Worm (Caenorhabditis elegans) whole organism, L2 larva: Measurements from ENCODE around the gene angl-1.
A peak's percentile ranks its signal among the peaks of the same experiment; 100 is the strongest.
"Not testable (repeated sequence)": the region's sequence is repeated elsewhere in the genome, so short reads cannot be mapped to it uniquely, and the experiment has no call there.

Experiments used
- C34F6.9 ChIP-seq: fragments of 150-350 bp; optimal IDR thresholded peaks from 2 replicates; lab custom pipeline; 2014; ENCODE audit warnings: missing biosample characterization, missing genetic modification characterization
- F13H6.1 ChIP-seq: sonication (generic microtip); optimal IDR thresholded peaks from 2 replicates; lab custom pipeline; 2016; ENCODE audit warnings: missing genetic modification characterization, missing compliant biosample characterization
- R02D3.7 ChIP-seq: fragments of 150-350 bp; optimal IDR thresholded peaks from 2 replicates; lab custom pipeline; 2014; ENCODE audit warnings: missing biosample characterization, missing genetic modification characterization
- Y55F3AM.14 ChIP-seq: fragments of 200-800 bp; sonication (Bioruptor generic); optimal IDR thresholded peaks from 2 replicates; lab custom pipeline; 2018; ENCODE audit warnings: mild to moderate bottlenecking, missing genetic modification characterization, missing compliant biosample characterization
- ZK546.5 ChIP-seq: sonication (generic microtip); optimal IDR thresholded peaks from 2 replicates; lab custom pipeline; 2017; ENCODE audit warnings: missing biosample characterization, missing genetic modification characterization
- alr-1 ChIP-seq: fragments of 150-350 bp; optimal IDR thresholded peaks from 2 replicates; lab custom pipeline; 2014; ENCODE audit warnings: missing biosample characterization, missing genetic modification characterization
- aly-2 ChIP-seq: fragments of 150-350 bp; optimal IDR thresholded peaks from 2 replicates; lab custom pipeline; 2014; ENCODE audit warnings: missing biosample characterization, missing genetic modification characterization
- ama-1 ChIP-seq: fragments of 150-350 bp; optimal IDR thresholded peaks from 2 replicates; lab custom pipeline; 2018; ENCODE audit warnings: inconsistent platforms
- blmp-1 ChIP-seq: sonication (generic microtip); optimal IDR thresholded peaks from 2 replicates; lab custom pipeline; 2017; ENCODE audit warnings: missing genetic modification characterization, mild to moderate bottlenecking, missing compliant biosample characterization, antibody characterized with exemption, moderate library complexity; ENCODE audit not compliant: insufficient read depth
- ceh-16 ChIP-seq: fragments of 150-350 bp; optimal IDR thresholded peaks from 2 replicates; lab custom pipeline; 2014; ENCODE audit warnings: missing biosample characterization, missing genetic modification characterization
- ceh-82 ChIP-seq: fragments of 150-350 bp; optimal IDR thresholded peaks from 2 replicates; lab custom pipeline; 2014; ENCODE audit warnings: missing biosample characterization, missing genetic modification characterization
- crh-2 ChIP-seq: sonication (generic microtip); optimal IDR thresholded peaks from 2 replicates; lab custom pipeline; 2017; ENCODE audit warnings: missing biosample characterization, missing genetic modification characterization
- dmd-4 ChIP-seq: sonication (generic microtip); optimal IDR thresholded peaks from 2 replicates; lab custom pipeline; 2017; ENCODE audit warnings: missing biosample characterization, missing genetic modification characterization
- egl-27 ChIP-seq: sonication (generic microtip); optimal IDR thresholded peaks from 3 replicates; lab custom pipeline; 2017; ENCODE audit warnings: missing biosample characterization, missing genetic modification reagents, missing genetic modification characterization
- elt-1 ChIP-seq: fragments of 150-350 bp; optimal IDR thresholded peaks from 2 replicates; lab custom pipeline; 2014; ENCODE audit warnings: missing biosample characterization, missing genetic modification characterization
- elt-3 ChIP-seq: sonication (generic microtip); optimal IDR thresholded peaks from 2 replicates; lab custom pipeline; 2017; ENCODE audit warnings: missing biosample characterization, missing genetic modification characterization
- fos-1 ChIP-seq: fragments of 150-350 bp; optimal IDR thresholded peaks from 2 replicates; lab custom pipeline; 2014; ENCODE audit warnings: missing biosample characterization, missing genetic modification characterization
- gmeb-1 ChIP-seq: fragments of 150-350 bp; optimal IDR thresholded peaks from 2 replicates; lab custom pipeline; 2014; ENCODE audit warnings: missing biosample characterization, missing genetic modification characterization
- lin-11 ChIP-seq: fragments of 150-350 bp; sonication (generic microtip); optimal IDR thresholded peaks from 2 replicates; lab custom pipeline; 2014; ENCODE audit warnings: missing biosample characterization, missing genetic modification characterization, inconsistent platforms, mixed read lengths
- lin-13 ChIP-seq: fragments of 150-350 bp; optimal IDR thresholded peaks from 2 replicates; lab custom pipeline; 2014; ENCODE audit warnings: missing biosample characterization, missing genetic modification reagents, missing genetic modification characterization
- lin-39 ChIP-seq: fragments of 150-350 bp; optimal IDR thresholded peaks from 2 replicates; lab custom pipeline; 2014; ENCODE audit warnings: missing biosample characterization, missing genetic modification reagents, missing genetic modification characterization
- lsy-2 ChIP-seq, 2 experiments: fragments of 150-350 bp in 1 of 2; sonication (generic microtip) in 1 of 2; optimal IDR thresholded peaks; 2 replicates each; lab custom pipeline; 2014 to 2017; ENCODE audit warnings: missing biosample characterization in 2 of 2, missing genetic modification characterization in 2 of 2
- mab-5 ChIP-seq: fragments of 150-350 bp; optimal IDR thresholded peaks from 2 replicates; lab custom pipeline; 2014; ENCODE audit warnings: missing biosample characterization, missing genetic modification characterization
- mbf-1 ChIP-seq: sonication (generic microtip); optimal IDR thresholded peaks from 2 replicates; lab custom pipeline; 2017; ENCODE audit warnings: missing biosample characterization, missing genetic modification characterization
- mdl-1 ChIP-seq, 2 experiments: fragments of 150-350 bp in 1 of 2; sonication (generic microtip) in 1 of 2; optimal IDR thresholded peaks; 2 replicates each; lab custom pipeline; 2017; ENCODE audit warnings: missing biosample characterization in 2 of 2, missing genetic modification characterization in 2 of 2
- nhr-10 ChIP-seq: sonication (generic microtip); optimal IDR thresholded peaks from 2 replicates; lab custom pipeline; 2017; ENCODE audit warnings: missing biosample characterization, missing genetic modification characterization
- nhr-11 ChIP-seq: fragments of 150-350 bp; optimal IDR thresholded peaks from 2 replicates; lab custom pipeline; 2014; ENCODE audit warnings: missing biosample characterization, missing genetic modification characterization
- nhr-12 ChIP-seq: fragments of 150-350 bp; optimal IDR thresholded peaks from 2 replicates; lab custom pipeline; 2014; ENCODE audit warnings: missing biosample characterization, missing genetic modification characterization
- nhr-129 ChIP-seq: fragments of 150-350 bp; optimal IDR thresholded peaks from 2 replicates; lab custom pipeline; 2014; ENCODE audit warnings: missing biosample characterization, missing genetic modification characterization
- nhr-21 ChIP-seq: fragments of 150-350 bp; optimal IDR thresholded peaks from 2 replicates; lab custom pipeline; 2014; ENCODE audit warnings: missing biosample characterization, missing genetic modification characterization
- nhr-23 ChIP-seq: fragments of 150-350 bp; optimal IDR thresholded peaks from 2 replicates; lab custom pipeline; 2014; ENCODE audit warnings: missing biosample characterization, missing genetic modification reagents, missing genetic modification characterization
- nhr-237 ChIP-seq: fragments of 150-350 bp; optimal IDR thresholded peaks from 2 replicates; lab custom pipeline; 2014; ENCODE audit warnings: missing biosample characterization, missing genetic modification characterization
- nhr-25 ChIP-seq: fragments of 150-350 bp; sonication (generic microtip); optimal IDR thresholded peaks from 3 replicates; lab custom pipeline; 2014; ENCODE audit warnings: missing biosample characterization, missing genetic modification characterization
- nhr-6 ChIP-seq: fragments of 150-350 bp; optimal IDR thresholded peaks from 2 replicates; lab custom pipeline; 2014; ENCODE audit warnings: missing biosample characterization, missing genetic modification characterization
- nhr-77 ChIP-seq: fragments of 150-350 bp; optimal IDR thresholded peaks from 2 replicates; lab custom pipeline; 2014; ENCODE audit warnings: missing biosample characterization, missing genetic modification characterization
- peb-1 ChIP-seq: fragments of 150-350 bp; optimal IDR thresholded peaks from 2 replicates; lab custom pipeline; 2014; ENCODE audit warnings: missing biosample characterization, missing genetic modification characterization
- sem-4 ChIP-seq: fragments of 150-350 bp; optimal IDR thresholded peaks from 2 replicates; lab custom pipeline; 2014; ENCODE audit warnings: missing biosample characterization, missing genetic modification reagents, missing genetic modification characterization
- skn-1 ChIP-seq: sonication (generic microtip); optimal IDR thresholded peaks from 2 replicates; lab custom pipeline; 2017; ENCODE audit warnings: missing biosample characterization, missing genetic modification characterization
- sma-3 ChIP-seq: sonication (generic microtip); optimal IDR thresholded peaks from 2 replicates; lab custom pipeline; 2016; ENCODE audit warnings: missing genetic modification reagents, missing genetic modification characterization, missing compliant biosample characterization
- sma-9 ChIP-seq, 2 experiments: fragments of 150-350 bp in 1 of 2; sonication (generic microtip) in 1 of 2; optimal IDR thresholded peaks; 2 replicates each; lab custom pipeline; 2014 to 2016; ENCODE audit warnings: missing genetic modification characterization in 2 of 2, mild to moderate bottlenecking in 1 of 2, missing biosample characterization in 1 of 2, missing compliant biosample characterization in 1 of 2, missing genetic modification reagents in 1 of 2, moderate library complexity in 1 of 2
- snpc-4 ChIP-seq: fragments of 150-350 bp; optimal IDR thresholded peaks from 2 replicates; lab custom pipeline; 2014; ENCODE audit warnings: missing biosample characterization, missing genetic modification characterization
- unc-39 ChIP-seq: fragments of 150-350 bp; optimal IDR thresholded peaks from 2 replicates; lab custom pipeline; 2014; ENCODE audit warnings: missing biosample characterization, missing genetic modification characterization
- unc-55 ChIP-seq: fragments of 150-350 bp; sonication (generic microtip); optimal IDR thresholded peaks from 3 replicates; lab custom pipeline; 2014; ENCODE audit warnings: missing biosample characterization, missing genetic modification reagents, missing genetic modification characterization
- unc-62 ChIP-seq: fragments of 150-350 bp; optimal IDR thresholded peaks from 2 replicates; lab custom pipeline; 2014; ENCODE audit warnings: missing biosample characterization, missing genetic modification reagents, missing genetic modification characterization
- zag-1 ChIP-seq: fragments of 150-350 bp; optimal IDR thresholded peaks from 2 replicates; lab custom pipeline; 2014; ENCODE audit warnings: missing biosample characterization, missing genetic modification characterization
- ztf-1 ChIP-seq: fragments of 200-800 bp; sonication (Bioruptor generic); conservative IDR thresholded peaks from 2 replicates; pipeline ENCODE4 v1.3.6; 2022; ENCODE audit warnings: missing genetic modification characterization, missing compliant biosample characterization
- ztf-11 ChIP-seq: sonication (generic microtip); optimal IDR thresholded peaks from 2 replicates; lab custom pipeline; 2017; ENCODE audit warnings: missing biosample characterization, missing genetic modification characterization
- ztf-4 ChIP-seq: fragments of 150-350 bp; optimal IDR thresholded peaks from 2 replicates; lab custom pipeline; 2014; ENCODE audit warnings: missing biosample characterization, missing genetic modification characterization

angl-1 gene

ce11 chrV:2623765-2624164 lies 29.1 kb upstream of the angl-1 start:
- TF ChIP-seq aly-2 (tag; lab: Kevin White, UChicago) (no peak), blmp-1 (tag; lab: Kevin White, UChicago) (no peak), unc-55 (GFP tag; lab: Kevin White, UChicago) (no peak)

ce11 chrV:2625360-2625759 lies 27.5 kb upstream of the angl-1 start, which contains the start of gene sknr-1:
TSS of gene sknr-1 (minus strand) at chrV:2625460.
- not testable (repeated sequence) for TF ChIP-seq nhr-23, nhr-237, fos-1 (tag; lab: Kevin White, UChicago)

ce11 chrV:2638545-2638944 lies 14.3 kb upstream of the angl-1 start, which contains the start of gene W02H5.19:
TSS of gene W02H5.19 (plus strand) at chrV:2638890.
- TF ChIP-seq alr-1 (tag; lab: Kevin White, UChicago): no peak
- peak; percentile 96 for TF ChIP-seq sma-9 (GFP tag; optimal IDR thresholded peaks at IDR 0.05; lab: Kevin White, UChicago)
- no peak for TF ChIP-seq sma-9 (tag; optimal IDR thresholded peaks at IDR 0.05; lab: Kevin White, UChicago)
- no peak for TF ChIP-seq mbf-1 (tag; lab: Kevin White, UChicago)
- peak; percentile 0 for TF ChIP-seq snpc-4 (tag; lab: Kevin White, UChicago)
- no peak for TF ChIP-seq unc-39 (tag; lab: Kevin White, UChicago)
- peak; percentile 68 for TF ChIP-seq nhr-25
- TF ChIP-seq ceh-82 (tag; lab: Kevin White, UChicago): no peak
- no peak for TF ChIP-seq sem-4 (tag; lab: Kevin White, UChicago)
- no peak for TF ChIP-seq elt-3 (tag; lab: Kevin White, UChicago)
- peak; percentile 31 for TF ChIP-seq fos-1 (tag; lab: Kevin White, UChicago)
- TF ChIP-seq lsy-2 (tag; optimal IDR thresholded peaks at IDR 0.05; lab: Kevin White, UChicago): peak; percentile 82 to 87
- peak; percentile 10 for TF ChIP-seq nhr-6
- TF ChIP-seq unc-55 (GFP tag; lab: Kevin White, UChicago): peak; percentile 78
- no peak for TF ChIP-seq nhr-23 (tag; lab: Kevin White, UChicago)
- no peak for TF ChIP-seq lin-39 (tag; lab: Kevin White, UChicago)
- peak; percentile 71 for TF ChIP-seq C34F6.9 (tag; lab: Kevin White, UChicago)
- peak; percentile 85 for TF ChIP-seq lin-13 (GFP tag; lab: Kevin White, UChicago)
- peak; percentile 98 for TF ChIP-seq gmeb-1 (tag; lab: Kevin White, UChicago)
- TF ChIP-seq aly-2 (tag; lab: Kevin White, UChicago): no peak
- 0 out of 2 replicates have a peak, but pooled peaks have one; percentile 85 for TF ChIP-seq ztf-1 (GFP tag; lab: Robert Waterston, UW)
- TF ChIP-seq nhr-237 (tag; lab: Kevin White, UChicago): no peak
- TF ChIP-seq ama-1 (lab: Kevin White, UChicago): no peak
- TF ChIP-seq dmd-4 (tag; lab: Kevin White, UChicago): no peak
- TF ChIP-seq ztf-11 (tag; lab: Kevin White, UChicago): no peak
- peak; percentile 25 for TF ChIP-seq ceh-16 (tag; lab: Kevin White, UChicago)
- peak; percentile 79 for TF ChIP-seq lin-11
- peak; percentile 86 for TF ChIP-seq F13H6.1 (tag; lab: Kevin White, UChicago)
- no peak for TF ChIP-seq Y55F3AM.14
- TF ChIP-seq elt-1 (tag; lab: Kevin White, UChicago): no peak
- no peak for TF ChIP-seq nhr-11
- peak; percentile 41 for TF ChIP-seq ztf-4 (tag; lab: Kevin White, UChicago)
- peak; percentile 18 for TF ChIP-seq ZK546.5 (tag; lab: Kevin White, UChicago)
- TF ChIP-seq nhr-77 (tag; lab: Kevin White, UChicago): no peak
- TF ChIP-seq sma-3: peak; percentile 93
- TF ChIP-seq peb-1: no peak
- TF ChIP-seq nhr-12 (tag; lab: Kevin White, UChicago): no peak
- peak; percentile 43 for TF ChIP-seq R02D3.7
- no peak for TF ChIP-seq zag-1 (tag; lab: Kevin White, UChicago)
- peak; percentile 86 for TF ChIP-seq crh-2
- TF ChIP-seq mab-5: peak; percentile 63
- TF ChIP-seq skn-1 (tag; lab: Kevin White, UChicago): no peak
- TF ChIP-seq nhr-10: peak; percentile 24
- TF ChIP-seq blmp-1 (tag; lab: Kevin White, UChicago): no peak
- peak; percentile 61 for TF ChIP-seq nhr-21 (tag; lab: Kevin White, UChicago)
- TF ChIP-seq nhr-129: peak; percentile 6
- TF ChIP-seq egl-27 (tag; lab: Kevin White, UChicago): no peak
- no peak for TF ChIP-seq mdl-1 (tag; optimal IDR thresholded peaks at IDR 0.05; lab: Kevin White, UChicago)
- no peak for TF ChIP-seq unc-62 (GFP tag; lab: Kevin White, UChicago)
